Fruit fly (Drosophila melanogaster): ENCODE data around the gene CG14298.

Gene CG14298

dm6 chr3R:18914594-18915275 is 39.4 kb downstream of the CG14298 start, which contains the start of gene Xrp1 (continued):
- TF ChIP-seq Hand (GFP tag; optimal IDR thresholded peaks at IDR 0.05) (no peak), CG18476 (GFP tag; optimal IDR thresholded peaks at IDR 0.05) (no peak), Sox102F (GFP tag; optimal IDR thresholded peaks at IDR 0.05) (no peak), lbe (GFP tag; optimal IDR thresholded peaks at IDR 0.05) (no peak), CG1529 (GFP tag; optimal IDR thresholded peaks at IDR 0.05) (no peak), row (GFP tag; IDR thresholded peaks at IDR 0.05) (peak; percentile 41), CG15601 (tag; optimal IDR thresholded peaks at IDR 0.05) (no peak), Ssrp (tag; optimal IDR thresholded peaks at IDR 0.05) (no peak), NC2α (GFP tag; optimal IDR thresholded peaks at IDR 0.05) (no peak), MESR4 (GFP tag; optimal IDR thresholded peaks at IDR 0.05) (no peak), tx (GFP tag; optimal IDR thresholded peaks at IDR 0.05) (no peak), CG42726 (GFP tag; IDR thresholded peaks at IDR 0.05; ENCODE audit: partially characterized antibody) (no peak), kah (GFP tag; optimal IDR thresholded peaks at IDR 0.05) (no peak), CG3407 (GFP tag; optimal IDR thresholded peaks at IDR 0.05) (no peak), ash1 (GFP tag; optimal IDR thresholded peaks at IDR 0.05) (no peak), Hr39 (optimal IDR thresholded peaks at IDR 0.05) (no peak), klu (GFP tag; IDR thresholded peaks at IDR 0.05) (no peak), CG3847 (GFP tag; IDR thresholded peaks at IDR 0.05) (peak; percentile 23; the same call in 1 of the 2 replicates), zfh2 (GFP tag; optimal IDR thresholded peaks at IDR 0.05) (no peak), NC2β (GFP tag; optimal IDR thresholded peaks at IDR 0.05) (no peak), bowl (GFP tag; IDR thresholded peaks at IDR 0.05) (no peak), CG11456 (GFP tag; IDR thresholded peaks at IDR 0.05) (no peak), zfh1 (GFP tag; IDR thresholded peaks at IDR 0.05) (0 out of 3 replicates have a peak, but pooled peaks have one; percentile 11), CHES-1-like (GFP tag; optimal IDR thresholded peaks at IDR 0.05) (no peak), Sox100B (GFP tag; optimal IDR thresholded peaks at IDR 0.05) (no peak), dati (GFP tag; IDR thresholded peaks at IDR 0.05) (no peak), Rfx (GFP tag; IDR thresholded peaks at IDR 0.05) (peak; percentile 43; the same call in 1 of the 2 replicates), dmrt99B (tag; optimal IDR thresholded peaks at IDR 0.05) (no peak), C15 (GFP tag; IDR thresholded peaks at IDR 0.05) (no peak), CG16779 (GFP tag; IDR thresholded peaks at IDR 0.05) (no peak), Gsc (GFP tag; IDR thresholded peaks at IDR 0.05) (no peak), wek (GFP tag; optimal IDR thresholded peaks at IDR 0.05) (no peak), CG17612 (GFP tag; IDR thresholded peaks at IDR 0.05) (no peak), CG9932 (GFP tag; IDR thresholded peaks at IDR 0.05) (peak; percentile 39), HmgZ (tag; optimal IDR thresholded peaks at IDR 0.05) (peak; percentile 16), exex (tag; optimal IDR thresholded peaks at IDR 0.05) (peak; percentile 2), Lpt (GFP tag; optimal IDR thresholded peaks at IDR 0.05) (no peak), fru (optimal IDR thresholded peaks at IDR 0.05) (no peak), Ets65A (GFP tag) (peak; percentile 60), lilli (GFP tag; optimal IDR thresholded peaks at IDR 0.05) (peak; percentile 13), PHDP (tag; optimal IDR thresholded peaks at IDR 0.05) (no peak), dmrt11E (tag; optimal IDR thresholded peaks at IDR 0.05) (no peak), Stat92E (GFP tag; optimal IDR thresholded peaks at IDR 0.05) (no peak), Ets97D (GFP tag; optimal IDR thresholded peaks at IDR 0.05) (no peak), Myb (GFP tag; optimal IDR thresholded peaks at IDR 0.05) (no peak), CG15479 (GFP tag; optimal IDR thresholded peaks at IDR 0.05) (no peak), hth (optimal IDR thresholded peaks at IDR 0.05) (no peak), gsb (GFP tag; IDR thresholded peaks at IDR 0.05) (no peak), D (optimal IDR thresholded peaks at IDR 0.05) (no peak), D (GFP tag; optimal IDR thresholded peaks at IDR 0.05) (no peak), pho (GFP tag; optimal IDR thresholded peaks at IDR 0.05) (no peak), stc (GFP tag; IDR thresholded peaks at IDR 0.05) (no peak), salm (tag; optimal IDR thresholded peaks at IDR 0.05) (no peak)
